Fruit fly (Drosophila melanogaster) whole organism, embryonic: ENCODE results near the gene CG1622.

Experiments used
- CG11085 ChIP-seq: fragments of 200-800 bp; sonication (Bioruptor generic); IDR thresholded peaks from 2 replicates; pipeline ENCODE4 v1.3.6; 2022; ENCODE audit warnings: missing biosample characterization, missing genetic modification characterization
- CG12659 ChIP-seq: fragments of 200-800 bp; sonication (Bioruptor generic); optimal IDR thresholded peaks from 3 replicates; lab custom pipeline; 2017; ENCODE audit warnings: mild to moderate bottlenecking, missing biosample characterization, missing genetic modification reagents, missing genetic modification characterization
- CG12769 ChIP-seq: fragments of 200-800 bp; sonication (Bioruptor generic); optimal IDR thresholded peaks from 2 replicates; lab custom pipeline; 2019; ENCODE audit warnings: missing biosample characterization, mild to moderate bottlenecking, missing genetic modification characterization, moderate library complexity
- CG14965 ChIP-seq: fragments of 200-800 bp; sonication (Bioruptor generic); optimal IDR thresholded peaks from 2 replicates; lab custom pipeline; 2016; ENCODE audit warnings: missing biosample characterization, missing genetic modification characterization, borderline replicate concordance
- CG17361 ChIP-seq: fragments of 200-800 bp; sonication (Bioruptor generic); IDR thresholded peaks from 3 replicates; pipeline ENCODE4 v1.3.6; 2022; ENCODE audit warnings: missing biosample characterization, missing genetic modification characterization
- CG17802 ChIP-seq: fragments of 200-800 bp; sonication (Bioruptor generic); optimal IDR thresholded peaks from 2 replicates; lab custom pipeline; 2018; ENCODE audit warnings: missing biosample characterization, mild to moderate bottlenecking, missing genetic modification characterization, moderate library complexity
- CG1832 ChIP-seq: fragments of 200-800 bp; sonication (Bioruptor generic); optimal IDR thresholded peaks from 2 replicates; lab custom pipeline; 2017; ENCODE audit warnings: missing biosample characterization, mild to moderate bottlenecking, missing genetic modification characterization, inconsistent platforms
- CG2116 ChIP-seq: fragments of 200-800 bp; sonication (Bioruptor generic); optimal IDR thresholded peaks from 3 replicates; lab custom pipeline; 2018; ENCODE audit warnings: missing biosample characterization, mild to moderate bottlenecking, missing genetic modification characterization
- CG2202 ChIP-seq: fragments of 200-800 bp; sonication (Bioruptor generic); optimal IDR thresholded peaks from 2 replicates; lab custom pipeline; 2018; ENCODE audit warnings: missing biosample characterization, mild to moderate bottlenecking, missing genetic modification characterization
- CG4282 ChIP-seq: fragments of 200-800 bp; sonication (Bioruptor generic); optimal IDR thresholded peaks from 2 replicates; lab custom pipeline; 2016; ENCODE audit warnings: missing biosample characterization, missing genetic modification characterization
- CG4404 ChIP-seq: fragments of 200-800 bp; sonication (Bioruptor generic); IDR thresholded peaks from 2 replicates; pipeline ENCODE4 v1.3.6; 2022; ENCODE audit warnings: missing biosample characterization, missing genetic modification characterization
- CG6813 ChIP-seq: fragments of 200-800 bp; sonication (Bioruptor generic); optimal IDR thresholded peaks from 2 replicates; lab custom pipeline; 2017; ENCODE audit warnings: missing biosample characterization, missing genetic modification characterization, mild to moderate bottlenecking, moderate library complexity, missing genetic modification reagents
- CG7987 ChIP-seq: fragments of 200-800 bp; sonication (Bioruptor generic); optimal IDR thresholded peaks from 2 replicates; lab custom pipeline; 2018; ENCODE audit warnings: missing biosample characterization, mild to moderate bottlenecking, missing genetic modification characterization, moderate library complexity
- CG8089 ChIP-seq: fragments of 200-800 bp; sonication (Bioruptor generic); optimal IDR thresholded peaks from 3 replicates; lab custom pipeline; 2016; ENCODE audit warnings: missing biosample characterization, missing genetic modification characterization
- CG8290 ChIP-seq, 3 experiments: fragments of 200-800 bp; sonication (Bioruptor generic); optimal IDR thresholded peaks; 2 replicates each; lab custom pipeline; 2016 to 2019; ENCODE audit warnings: missing biosample characterization in 3 of 3, missing genetic modification characterization in 3 of 3, mild to moderate bottlenecking in 2 of 3, moderate library complexity in 1 of 3
- CG9932 ChIP-seq: fragments of 200-800 bp; sonication (Bioruptor generic); IDR thresholded peaks from 2 replicates; pipeline ENCODE4 v1.3.6; 2022; ENCODE audit warnings: missing biosample characterization, missing genetic modification characterization
- D19B ChIP-seq: fragments of 200-800 bp; sonication (Bioruptor generic); optimal IDR thresholded peaks from 2 replicates; lab custom pipeline; 2017; ENCODE audit warnings: missing biosample characterization, mild to moderate bottlenecking, missing genetic modification characterization
- Dek ChIP-seq: fragments of 200-800 bp; sonication (Bioruptor generic); optimal IDR thresholded peaks from 3 replicates; lab custom pipeline; 2019; ENCODE audit warnings: missing biosample characterization, mild to moderate bottlenecking, missing genetic modification characterization, moderate library complexity
- Dfd ChIP-seq, 2 experiments: fragments of >200 bp; optimal IDR thresholded peaks; 2 replicates each; lab custom pipeline; 2017; ENCODE audit warnings: missing biosample characterization in 2 of 2, missing genetic modification characterization in 2 of 2
- Hr39 ChIP-seq: fragments of >200 bp; optimal IDR thresholded peaks from 2 replicates; lab custom pipeline; 2017
- NC2α ChIP-seq: fragments of 200-800 bp; sonication (Bioruptor generic); optimal IDR thresholded peaks from 2 replicates; lab custom pipeline; 2016; ENCODE audit warnings: missing biosample characterization, missing genetic modification characterization
- Nf-YC ChIP-seq: fragments of 200-800 bp; optimal IDR thresholded peaks from 3 replicates; lab custom pipeline; 2019; ENCODE audit warnings: missing biosample characterization, mild to moderate bottlenecking, missing genetic modification characterization, moderate library complexity
- Oaz ChIP-seq: fragments of 200-800 bp; sonication (Bioruptor generic); IDR thresholded peaks from 2 replicates; pipeline ENCODE4 v1.3.6; 2022; ENCODE audit warnings: missing biosample characterization, missing genetic modification characterization
- Side ChIP-seq: fragments of 200-800 bp; sonication (Bioruptor generic); optimal IDR thresholded peaks from 2 replicates; lab custom pipeline; 2016; ENCODE audit warnings: missing biosample characterization, missing genetic modification characterization
- Six4 ChIP-seq: fragments of 200-800 bp; sonication (Bioruptor generic); optimal IDR thresholded peaks from 2 replicates; lab custom pipeline; 2016; ENCODE audit warnings: missing biosample characterization, missing genetic modification characterization
- Taf1 ChIP-seq: fragments of 200-800 bp; sonication (Bioruptor generic); IDR thresholded peaks from 2 replicates; pipeline ENCODE4 v1.3.6; 2022; ENCODE audit warnings: missing biosample characterization, missing genetic modification characterization
- chif ChIP-seq, 2 experiments: fragments of 200-800 bp; sonication (Bioruptor generic); optimal IDR thresholded peaks; 3 replicates each; lab custom pipeline; 2016; ENCODE audit warnings: missing biosample characterization in 2 of 2, missing genetic modification characterization in 2 of 2
- crp ChIP-seq, 2 experiments: fragments of 200-800 bp; sonication (Bioruptor generic); optimal IDR thresholded peaks; 2 replicates in 1 of 2; 3 replicates in 1 of 2; lab custom pipeline; 2017; ENCODE audit warnings: missing biosample characterization in 2 of 2, missing genetic modification characterization in 2 of 2, mild to moderate bottlenecking in 1 of 2, moderate library complexity in 1 of 2
- dan ChIP-seq: fragments of 200-800 bp; sonication (Bioruptor generic); IDR thresholded peaks from 2 replicates; pipeline ENCODE4 v1.3.6; 2022; ENCODE audit warnings: missing biosample characterization, missing genetic modification characterization
- dmrt99B ChIP-seq: fragments of 200-800 bp; sonication (Bioruptor generic); optimal IDR thresholded peaks from 2 replicates; lab custom pipeline; 2018; ENCODE audit warnings: missing biosample characterization, mild to moderate bottlenecking, missing genetic modification characterization, moderate library complexity
- fu2 ChIP-seq: fragments of 200-800 bp; sonication (Bioruptor generic); optimal IDR thresholded peaks from 2 replicates; lab custom pipeline; 2016; ENCODE audit warnings: missing biosample characterization, missing genetic modification characterization
- grau ChIP-seq: fragments of 200-800 bp; optimal IDR thresholded peaks from 3 replicates; lab custom pipeline; 2019; ENCODE audit warnings: missing biosample characterization, mild to moderate bottlenecking, missing genetic modification characterization, moderate library complexity
- gsb-n ChIP-seq: fragments of 200-800 bp; sonication (Bioruptor generic); optimal IDR thresholded peaks from 3 replicates; lab custom pipeline; 2018; ENCODE audit warnings: missing biosample characterization, mild to moderate bottlenecking, missing genetic modification characterization
- gt ChIP-seq: fragments of 200-800 bp; sonication (Bioruptor generic); IDR thresholded peaks from 2 replicates; pipeline ENCODE4 v1.3.6; 2022; ENCODE audit warnings: missing biosample characterization, missing genetic modification characterization
- hbn ChIP-seq: fragments of 200-800 bp; sonication (Bioruptor generic); IDR thresholded peaks from 2 replicates; pipeline ENCODE4 v1.3.6; 2022; ENCODE audit warnings: missing biosample characterization, missing genetic modification characterization; ENCODE audit not compliant: partially characterized antibody
- her ChIP-seq: fragments of 200-800 bp; sonication (Bioruptor generic); optimal IDR thresholded peaks from 2 replicates; lab custom pipeline; 2016; ENCODE audit warnings: missing biosample characterization, missing genetic modification characterization
- jumu ChIP-seq: fragments of 200-800 bp; sonication (Bioruptor generic); optimal IDR thresholded peaks from 3 replicates; lab custom pipeline; 2016; ENCODE audit warnings: missing biosample characterization, missing genetic modification characterization
- kay ChIP-seq: fragments of 200-800 bp; sonication (Bioruptor generic); optimal IDR thresholded peaks from 2 replicates; lab custom pipeline; 2016; ENCODE audit warnings: missing biosample characterization, missing genetic modification characterization
- lmd ChIP-seq: fragments of 200-800 bp; sonication (Bioruptor generic); IDR thresholded peaks from 2 replicates; pipeline ENCODE4 v1.3.6; 2022; ENCODE audit warnings: missing biosample characterization, missing genetic modification characterization
- lov ChIP-seq, 2 experiments: fragments of 200-800 bp in 1 of 2; fragments of >200 bp in 1 of 2; sonication (Bioruptor generic) in 1 of 2; IDR thresholded peaks in 1 of 2; optimal IDR thresholded peaks in 1 of 2; 2 replicates in 1 of 2; 3 replicates in 1 of 2; pipeline versions ENCODE4 v1.3.6 to Lab custom; 2017 to 2022; ENCODE audit warnings: missing biosample characterization in 1 of 2, missing genetic modification characterization in 1 of 2
- mirr ChIP-seq: fragments of 200-800 bp; sonication (Bioruptor generic); optimal IDR thresholded peaks from 3 replicates; lab custom pipeline; 2018; ENCODE audit warnings: missing biosample characterization, mild to moderate bottlenecking, missing genetic modification characterization
- otp ChIP-seq: fragments of 200-800 bp; sonication (Bioruptor generic); IDR thresholded peaks from 3 replicates; pipeline ENCODE4, ENCODE4 v1.3.6; 2022; ENCODE audit warnings: missing biosample characterization, missing genetic modification characterization
- pnt ChIP-seq: fragments of 200-800 bp; sonication (Bioruptor generic); optimal IDR thresholded peaks from 3 replicates; lab custom pipeline; 2016; ENCODE audit warnings: missing biosample characterization, missing genetic modification characterization
- row ChIP-seq: fragments of 200-800 bp; sonication (Bioruptor generic); IDR thresholded peaks from 3 replicates; pipeline ENCODE4 v1.3.6; 2022; ENCODE audit warnings: missing biosample characterization, missing genetic modification characterization
- sens ChIP-seq: fragments of 200-800 bp; sonication (Bioruptor generic); peaks from one replicate; lab custom pipeline; 2016; ENCODE audit warnings: missing biosample characterization, missing genetic modification characterization
- sqz ChIP-seq: fragments of 200-800 bp; sonication (Bioruptor generic); optimal IDR thresholded peaks from 3 replicates; lab custom pipeline; 2018; ENCODE audit warnings: missing biosample characterization, mild to moderate bottlenecking, missing genetic modification characterization
- tio ChIP-seq: fragments of 200-800 bp; sonication (Bioruptor generic); optimal IDR thresholded peaks from 2 replicates; lab custom pipeline; 2017; ENCODE audit warnings: missing biosample characterization, missing genetic modification characterization, inconsistent platforms
- tna ChIP-seq: fragments of 200-800 bp; sonication (Bioruptor generic); IDR thresholded peaks from 2 replicates; pipeline ENCODE4 v1.3.6; 2022; ENCODE audit warnings: missing biosample characterization, missing genetic modification characterization; ENCODE audit not compliant: partially characterized antibody
- trh ChIP-seq: fragments of 200-800 bp; sonication (Bioruptor generic); optimal IDR thresholded peaks from 2 replicates; lab custom pipeline; 2016; ENCODE audit warnings: missing biosample characterization, missing genetic modification characterization
- unc-4 ChIP-seq: fragments of 200-800 bp; sonication (Bioruptor generic); IDR thresholded peaks from 2 replicates; pipeline ENCODE4 v1.3.6; 2022; ENCODE audit warnings: missing biosample characterization, missing genetic modification characterization; ENCODE audit not compliant: partially characterized antibody
- yki ChIP-seq: fragments of >200 bp; optimal IDR thresholded peaks from 3 replicates; lab custom pipeline; 2018

Gene CG1622

dm6 chrX:13281244-13281877 is 15.5 kb upstream of the CG1622 start (continued):
- TF ChIP-seq lmd (GFP tag; lab: Robert Waterston, UW): no peak
- no peak for TF ChIP-seq jumu (GFP tag; lab: Kevin White, UChicago)
- no peak for TF ChIP-seq hbn
- TF ChIP-seq grau (tag; lab: Kevin White, UChicago): no peak
- 0 out of 3 replicates have a peak, but pooled peaks have one; percentile 17 for TF ChIP-seq row (GFP tag; lab: Robert Waterston, UW)
- TF ChIP-seq her (GFP tag; lab: Kevin White, UChicago): no peak
- no peak for TF ChIP-seq unc-4 (GFP tag; lab: Robert Waterston, UW)
- no peak for TF ChIP-seq Taf1 (GFP tag; lab: Robert Waterston, UW)
- no peak for TF ChIP-seq gsb-n (tag; lab: Kevin White, UChicago)
- no peak for TF ChIP-seq CG12659 (GFP tag; lab: Kevin White, UChicago)
- no peak for TF ChIP-seq Side (GFP tag; lab: Kevin White, UChicago)
- TF ChIP-seq fu2 (GFP tag; lab: Kevin White, UChicago): no peak
- TF ChIP-seq Dfd (GFP tag; optimal IDR thresholded peaks at IDR 0.05; lab: Kevin White, UChicago): no peak
- TF ChIP-seq yki: no peak
- TF ChIP-seq trh (GFP tag; lab: Kevin White, UChicago): no peak
- TF ChIP-seq NC2α (GFP tag; lab: Kevin White, UChicago): no peak
- TF ChIP-seq CG4404: no peak
- TF ChIP-seq Dek (tag; lab: Kevin White, UChicago): no peak
- no peak for TF ChIP-seq CG17802
- no peak for TF ChIP-seq CG11085 (GFP tag; lab: Robert Waterston, UW)
- TF ChIP-seq CG9932 (GFP tag; lab: Robert Waterston, UW): 0 out of 2 replicates have a peak, but pooled peaks have one; percentile 6
- no peak for TF ChIP-seq CG2202 (tag; lab: Kevin White, UChicago)
- no peak for TF ChIP-seq otp (GFP tag; lab: Robert Waterston, UW)
- TF ChIP-seq dan (GFP tag; lab: Robert Waterston, UW): no peak
- TF ChIP-seq mirr: no peak
- TF ChIP-seq CG1832 (GFP tag; lab: Kevin White, UChicago): no peak
- TF ChIP-seq Six4: no peak
- TF ChIP-seq sens (GFP tag; lab: Kevin White, UChicago): peak; percentile 77
- no peak for TF ChIP-seq pnt (GFP tag; lab: Kevin White, UChicago)
- TF ChIP-seq sqz (GFP tag; lab: Kevin White, UChicago): no peak
- TF ChIP-seq gt: no peak
- TF ChIP-seq lov (optimal IDR thresholded peaks at IDR 0.05; lab: Kevin White, UChicago): no peak
- TF ChIP-seq lov (GFP tag; IDR thresholded peaks at IDR 0.05; lab: Robert Waterston, UW): no peak
- TF ChIP-seq CG12769 (tag; lab: Kevin White, UChicago): peak; percentile 45
- no peak for TF ChIP-seq dmrt99B
- TF ChIP-seq Oaz (GFP tag; lab: Robert Waterston, UW): no peak
- no peak for TF ChIP-seq kay (GFP tag; lab: Kevin White, UChicago)
- TF ChIP-seq CG8089 (GFP tag; lab: Kevin White, UChicago): no peak
- no peak for TF ChIP-seq CG6813 (GFP tag; lab: Kevin White, UChicago)
- no peak for TF ChIP-seq CG17361 (GFP tag; lab: Robert Waterston, UW)
- TF ChIP-seq Nf-YC (tag; lab: Kevin White, UChicago): no peak
- TF ChIP-seq crp (GFP tag; optimal IDR thresholded peaks at IDR 0.05; lab: Kevin White, UChicago): no peak
- no peak for TF ChIP-seq CG8290 (GFP tag; optimal IDR thresholded peaks at IDR 0.05; lab: Kevin White, UChicago)
- TF ChIP-seq CG8290 (tag; optimal IDR thresholded peaks at IDR 0.05; lab: Kevin White, UChicago): no peak
- no peak for TF ChIP-seq tna (GFP tag; lab: Robert Waterston, UW)
- no peak for TF ChIP-seq CG7987 (GFP tag; lab: Kevin White, UChicago)
- TF ChIP-seq CG2116: no peak
- no peak for TF ChIP-seq D19B
- TF ChIP-seq CG4282 (GFP tag; lab: Kevin White, UChicago): no peak
- TF ChIP-seq CG14965: no peak
- TF ChIP-seq chif (GFP tag; optimal IDR thresholded peaks at IDR 0.05; lab: Kevin White, UChicago): no peak
- TF ChIP-seq Hr39 (lab: Kevin White, UChicago): no peak
- no peak for TF ChIP-seq tio (GFP tag; lab: Kevin White, UChicago)
